Fruit fly (Drosophila melanogaster): ENCODE results near the gene kdn.

DNA sequence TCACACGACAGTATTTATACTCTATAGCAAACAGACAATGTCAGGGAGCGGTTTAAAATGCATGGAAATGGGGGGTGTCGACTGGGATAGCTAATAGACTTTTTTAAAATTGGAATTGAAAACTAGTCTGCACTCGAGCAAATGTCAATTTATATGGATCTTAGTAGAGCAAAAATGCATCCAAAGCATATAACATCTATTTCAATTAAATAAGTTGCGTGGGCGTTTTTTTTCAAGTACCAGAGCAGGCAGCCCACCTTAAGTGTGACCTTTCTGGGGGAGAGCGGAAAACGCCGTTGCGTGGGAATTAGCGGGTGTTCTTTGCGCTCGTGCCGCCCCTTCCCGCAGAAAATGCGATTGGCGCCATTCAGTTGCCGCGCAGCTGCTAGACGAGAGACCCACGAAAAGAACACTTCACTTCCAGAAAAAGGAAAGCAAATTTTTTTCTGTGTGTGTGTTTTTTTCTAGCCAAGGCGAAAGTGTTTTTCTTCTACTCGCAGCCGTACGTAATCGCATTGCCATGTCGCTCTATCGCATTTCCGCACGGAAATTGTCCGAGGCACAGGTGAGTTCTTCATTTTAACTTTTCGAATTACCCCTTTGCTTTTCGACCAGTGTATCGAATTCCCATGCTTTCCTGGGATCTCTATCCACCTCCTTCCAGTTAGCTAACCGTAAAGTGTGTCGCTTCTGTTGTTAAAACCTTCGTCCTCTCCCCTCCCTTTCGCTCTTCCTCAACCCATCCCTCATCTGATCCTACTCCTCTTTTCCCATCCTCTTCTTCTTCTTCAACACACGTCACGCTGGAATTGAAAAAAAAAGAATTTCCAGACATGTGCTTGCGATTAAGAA lies 1.7 kb downstream of the kdn start:
- TF ChIP-seq CG33017 (tag; optimal IDR thresholded peaks at IDR 0.05) (no peak), Crg-1 (GFP tag; optimal IDR thresholded peaks at IDR 0.05) (peak; percentile 47), ovo (GFP tag; optimal IDR thresholded peaks at IDR 0.05) (no peak), CG1620 (GFP tag; optimal IDR thresholded peaks at IDR 0.05) (peak; percentile 35), Mnt (GFP tag; optimal IDR thresholded peaks at IDR 0.05) (peak; percentile 81), toe (GFP tag; optimal IDR thresholded peaks at IDR 0.05) (no peak), Clk (GFP tag; optimal IDR thresholded peaks at IDR 0.05) (no peak), kay (GFP tag; ENCODE audit: borderline replicate concordance) (no peak)
